Worm (Caenorhabditis elegans): ENCODE results near the gene rpc-25.

DNA sequence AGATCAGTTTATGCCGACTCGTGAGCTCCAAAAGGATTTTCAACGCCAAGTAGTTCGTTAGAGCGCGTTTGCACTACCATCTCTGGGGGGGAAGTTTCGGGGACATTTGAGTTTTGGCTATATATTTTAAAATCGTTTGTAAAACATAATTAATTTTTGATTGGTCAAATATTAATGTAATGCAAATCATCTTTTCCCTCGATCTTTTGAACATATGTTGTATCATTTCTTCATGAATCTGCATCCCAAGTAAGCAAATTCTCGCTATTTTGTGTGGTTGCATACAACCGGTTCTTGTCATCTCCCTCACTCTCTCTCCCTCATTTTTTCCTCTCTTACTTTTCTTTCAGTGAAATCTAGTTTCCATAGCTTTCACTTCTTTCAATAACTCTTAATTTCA lies 28.2 kb downstream of the rpc-25 start:
- TF ChIP-seq mel-28 (tag; optimal IDR thresholded peaks at IDR 0.05; ENCODE audit: borderline replicate concordance) (no peak), Y67H2A.10 (GFP tag; conservative IDR thresholded peaks at IDR 0.05) (no peak), K11D2.4 (GFP tag; IDR thresholded peaks at IDR 0.05) (no peak), F49E8.2 (tag; optimal IDR thresholded peaks at IDR 0.05; ENCODE audit: insufficient read depth) (no peak), unc-130 (GFP tag; optimal IDR thresholded peaks at IDR 0.05) (no peak)

Measured in whole organism, young adult.